ENCODE assay signal across 6 worm cellular contexts in the genomic region with DNA sequence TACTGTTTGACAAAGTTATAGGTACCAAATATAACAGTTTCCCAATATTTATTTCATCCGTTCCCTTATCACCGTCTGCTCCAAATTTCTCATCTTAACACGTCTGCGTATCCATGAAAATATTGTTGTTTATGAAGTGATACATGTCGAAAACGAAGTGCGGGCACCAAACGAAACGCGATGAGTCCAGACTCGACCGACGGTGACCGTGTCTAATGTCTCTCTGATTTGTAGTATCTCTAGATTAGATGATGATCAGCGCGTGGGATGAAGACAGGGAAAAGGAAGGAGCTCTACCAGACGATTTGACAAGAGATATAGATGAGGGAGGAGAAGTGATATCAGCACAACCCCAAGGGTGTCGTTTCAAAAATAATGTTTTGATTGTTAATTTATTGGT.
A peak's percentile ranks its signal among the peaks of the same experiment; 100 is the strongest.
TF ChIP-seq lines count a peak whose summit lies in the region.

No protein-coding gene starts in this region.

TF ChIP-seq in whole organism, L1 larva, 84 proteins besides CTCF, POLR2A, EP300 and RAD21 (continues in another document):
- peak; percentile 70 for TF ChIP-seq nhr-71 (tag; optimal IDR thresholded peaks at IDR 0.05; lab: Kevin White, UChicago)
- no peak for TF ChIP-seq skn-1 (tag; optimal IDR thresholded peaks at IDR 0.05; lab: Kevin White, UChicago)
- peak; percentile 73 for TF ChIP-seq unc-130 (tag; optimal IDR thresholded peaks at IDR 0.05; lab: Kevin White, UChicago)
- TF ChIP-seq efl-3 (GFP tag; optimal IDR thresholded peaks at IDR 0.05; lab: Kevin White, UChicago), result no peak
- no peak for TF ChIP-seq mab-9 (GFP tag; IDR thresholded peaks at IDR 0.05; lab: Robert Waterston, UW)
- TF ChIP-seq efl-1 (optimal IDR thresholded peaks at IDR 0.05; lab: Kevin White, UChicago), result peak in 1 of 2 experiments; percentile 15
- peak in 1 of 2 experiments; percentile 45 for TF ChIP-seq efl-1 (GFP tag; optimal IDR thresholded peaks at IDR 0.05 in 1 of 2; lab: Kevin White, UChicago)
- TF ChIP-seq elt-2 (tag; optimal IDR thresholded peaks at IDR 0.05; lab: Kevin White, UChicago), result no peak
- TF ChIP-seq pqm-1 (tag; optimal IDR thresholded peaks at IDR 0.05; lab: Kevin White, UChicago), result no peak
- peak; percentile 72 for TF ChIP-seq rnt-1 (tag; optimal IDR thresholded peaks at IDR 0.05; lab: Kevin White, UChicago)
- no peak for TF ChIP-seq sptf-1 (tag; optimal IDR thresholded peaks at IDR 0.05; lab: Kevin White, UChicago)
- no peak for TF ChIP-seq ets-5 (GFP tag; IDR thresholded peaks at IDR 0.05; lab: Robert Waterston, UW)
- TF ChIP-seq lsy-2 (tag; optimal IDR thresholded peaks at IDR 0.05; lab: Kevin White, UChicago), result peak in 1 of 2 experiments; percentile 31
- peak; percentile 44 for TF ChIP-seq snu-23 (GFP tag; optimal IDR thresholded peaks at IDR 0.05; lab: Kevin White, UChicago)

TF ChIP-seq in whole organism, L2 larva, 48 proteins besides CTCF, POLR2A, EP300 and RAD21 (continues in another document):
- TF ChIP-seq sma-9 (GFP tag; optimal IDR thresholded peaks at IDR 0.05; lab: Kevin White, UChicago) (peak; percentile 52), sma-9 (tag; optimal IDR thresholded peaks at IDR 0.05; lab: Kevin White, UChicago) (no peak), sma-3 (GFP tag; optimal IDR thresholded peaks at IDR 0.05; lab: Kevin White, UChicago) (no peak), nhr-129 (tag; optimal IDR thresholded peaks at IDR 0.05; lab: Kevin White, UChicago) (peak; percentile 50), egl-27 (tag; optimal IDR thresholded peaks at IDR 0.05; lab: Kevin White, UChicago) (no peak), ztf-11 (tag; optimal IDR thresholded peaks at IDR 0.05; lab: Kevin White, UChicago) (no peak), zag-1 (tag; optimal IDR thresholded peaks at IDR 0.05; lab: Kevin White, UChicago) (no peak), F13H6.1 (tag; optimal IDR thresholded peaks at IDR 0.05; lab: Kevin White, UChicago) (peak; percentile 70), ama-1 (optimal IDR thresholded peaks at IDR 0.05; lab: Kevin White, UChicago) (no peak), skn-1 (tag; optimal IDR thresholded peaks at IDR 0.05; lab: Kevin White, UChicago) (no peak), R02D3.7 (tag; optimal IDR thresholded peaks at IDR 0.05; lab: Kevin White, UChicago) (no peak), blmp-1 (tag; optimal IDR thresholded peaks at IDR 0.05; lab: Kevin White, UChicago; ENCODE audit: insufficient read depth) (no peak), nhr-77 (tag; optimal IDR thresholded peaks at IDR 0.05; lab: Kevin White, UChicago) (no peak), dmd-4 (tag; optimal IDR thresholded peaks at IDR 0.05; lab: Kevin White, UChicago) (no peak), peb-1 (tag; optimal IDR thresholded peaks at IDR 0.05; lab: Kevin White, UChicago) (no peak), fos-1 (tag; optimal IDR thresholded peaks at IDR 0.05; lab: Kevin White, UChicago) (no peak)

TF ChIP-seq in whole organism, L3 larva, 47 proteins besides CTCF, POLR2A, EP300 and RAD21:
- TF ChIP-seq nfya-1 (tag; optimal IDR thresholded peaks at IDR 0.05; lab: Kevin White, UChicago; ENCODE audit: insufficient read depth) (peak; percentile 7), egl-5 (tag; optimal IDR thresholded peaks at IDR 0.05; lab: Kevin White, UChicago) (peak; percentile 59), ceh-82 (tag; optimal IDR thresholded peaks at IDR 0.05; lab: Kevin White, UChicago) (no peak)
TF ChIP-seq in whole organism, L3 larva: peak in this region for 2.

TF ChIP-seq in whole organism, L4 larva, 104 proteins besides CTCF, POLR2A, EP300 and RAD21:
- TF ChIP-seq unc-62 (GFP tag; optimal IDR thresholded peaks at IDR 0.05 in 1 of 2; lab: Kevin White, UChicago) (peak in 1 of 2 experiments; percentile 88), unc-62 (tag; optimal IDR thresholded peaks at IDR 0.05; lab: Kevin White, UChicago) (no peak), hlh-11 (tag; optimal IDR thresholded peaks at IDR 0.05; lab: Kevin White, UChicago) (peak; percentile 33), daf-16 (GFP tag; optimal IDR thresholded peaks at IDR 0.05; lab: Kevin White, UChicago) (peak in 1 of 2 experiments; percentile 82), daf-16 (tag; optimal IDR thresholded peaks at IDR 0.05; lab: Kevin White, UChicago) (no peak), zfp-2 (tag; optimal IDR thresholded peaks at IDR 0.05; lab: Kevin White, UChicago) (no peak), tag-97 (GFP tag; IDR thresholded peaks at IDR 0.05; lab: Robert Waterston, UW) (no peak), aha-1 (tag; lab: Kevin White, UChicago) (peak; percentile 21)

TF ChIP-seq in whole organism, late embryonic, 69 proteins besides CTCF, POLR2A, EP300 and RAD21:
- TF ChIP-seq unc-55 (GFP tag; optimal IDR thresholded peaks at IDR 0.05; lab: Kevin White, UChicago), result peak; percentile 78
- TF ChIP-seq fax-1 (tag; optimal IDR thresholded peaks at IDR 0.05; lab: Kevin White, UChicago), result no peak
- no peak for TF ChIP-seq sdc-2 (tag; optimal IDR thresholded peaks at IDR 0.05; lab: Kevin White, UChicago)
- no peak for TF ChIP-seq F13H6.1 (tag; optimal IDR thresholded peaks at IDR 0.05; lab: Kevin White, UChicago)
- TF ChIP-seq unc-3 (GFP tag; conservative IDR thresholded peaks at IDR 0.05; lab: Robert Waterston, UW), result no peak
- TF ChIP-seq unc-3 (tag; optimal IDR thresholded peaks at IDR 0.05; lab: Kevin White, UChicago), result no peak
- no peak for TF ChIP-seq pha-4 (tag; optimal IDR thresholded peaks at IDR 0.05; lab: Kevin White, UChicago)
- no peak for TF ChIP-seq mec-3 (tag; optimal IDR thresholded peaks at IDR 0.05; lab: Kevin White, UChicago; ENCODE audit: borderline replicate concordance)
- TF ChIP-seq ztf-16 (tag; optimal IDR thresholded peaks at IDR 0.05; lab: Kevin White, UChicago), result no peak
- peak; percentile 68 for TF ChIP-seq ceh-18 (tag; optimal IDR thresholded peaks at IDR 0.05; lab: Kevin White, UChicago)
- no peak for TF ChIP-seq odd-2 (tag; optimal IDR thresholded peaks at IDR 0.05; lab: Kevin White, UChicago)
TF ChIP-seq in whole organism, late embryonic: peak in this region for 2.

TF ChIP-seq in whole organism, mixed stage, embryonic, 35 proteins besides CTCF, POLR2A, EP300 and RAD21:
- TF ChIP-seq unc-39 (tag; optimal IDR thresholded peaks at IDR 0.05; lab: Kevin White, UChicago) (no peak), unc-120 (tag; optimal IDR thresholded peaks at IDR 0.05; lab: Kevin White, UChicago; ENCODE audit: poor library complexity, severe bottlenecking) (peak; percentile 83), mab-5 (tag; optimal IDR thresholded peaks at IDR 0.05; lab: Kevin White, UChicago) (no peak), drap-1 (GFP tag; optimal IDR thresholded peaks at IDR 0.05; lab: Kevin White, UChicago) (no peak), lin-13 (tag; optimal IDR thresholded peaks at IDR 0.05; lab: Kevin White, UChicago) (no peak), mls-2 (tag; optimal IDR thresholded peaks at IDR 0.05; lab: Kevin White, UChicago) (no peak), nhr-76 (tag; optimal IDR thresholded peaks at IDR 0.05; lab: Kevin White, UChicago) (no peak), flh-1 (GFP tag; optimal IDR thresholded peaks at IDR 0.05; lab: Kevin White, UChicago) (no peak), sptf-1 (tag; optimal IDR thresholded peaks at IDR 0.05; lab: Kevin White, UChicago) (no peak), elt-3 (tag; optimal IDR thresholded peaks at IDR 0.05; lab: Kevin White, UChicago) (no peak), ceh-39 (tag; optimal IDR thresholded peaks at IDR 0.05; lab: Kevin White, UChicago) (no peak), ces-1 (GFP tag; optimal IDR thresholded peaks at IDR 0.05; lab: Kevin White, UChicago) (no peak), ceh-83 (GFP tag; optimal IDR thresholded peaks at IDR 0.05; lab: Kevin White, UChicago) (no peak), nhr-28 (tag; optimal IDR thresholded peaks at IDR 0.05; lab: Kevin White, UChicago) (no peak), snpc-4 (tag; optimal IDR thresholded peaks at IDR 0.05; lab: Kevin White, UChicago) (no peak), hlh-1 (tag; optimal IDR thresholded peaks at IDR 0.05; lab: Kevin White, UChicago) (peak; percentile 25), unc-62 (GFP tag; optimal IDR thresholded peaks at IDR 0.05; lab: Kevin White, UChicago) (peak; percentile 33), bed-3 (GFP tag; optimal IDR thresholded peaks at IDR 0.05; lab: Kevin White, UChicago) (no peak)
